Worm (Caenorhabditis elegans): ENCODE data around the gene ZK1248.19.

- TF ChIP-seq dpff-1 (tag; optimal IDR thresholded peaks at IDR 0.05) (no peak), dpl-1 (GFP tag; optimal IDR thresholded peaks at IDR 0.05) (no peak), nhr-120 (GFP tag; IDR thresholded peaks at IDR 0.05) (no peak), ets-4 (GFP tag; optimal IDR thresholded peaks at IDR 0.05) (no peak), C06A6.2 (GFP tag; conservative IDR thresholded peaks at IDR 0.05) (no peak), snpc-4 (GFP tag; optimal IDR thresholded peaks at IDR 0.05) (no peak), snpc-4 (tag; optimal IDR thresholded peaks at IDR 0.05) (no peak), madf-10 (tag; optimal IDR thresholded peaks at IDR 0.05) (no peak), F37B4.10 (GFP tag; IDR thresholded peaks at IDR 0.05) (no peak), him-1 (tag; optimal IDR thresholded peaks at IDR 0.05) (no peak), bed-1 (GFP tag; IDR thresholded peaks at IDR 0.05) (no peak)
Measured at ce11 chrII:5838453-5838852, 761 bp downstream of the ZK1248.19 start, which contains the start of gene ZK1248.15.
